Worm (Caenorhabditis elegans): ENCODE results near the gene rha-1.

The rha-1 gene

DNA sequence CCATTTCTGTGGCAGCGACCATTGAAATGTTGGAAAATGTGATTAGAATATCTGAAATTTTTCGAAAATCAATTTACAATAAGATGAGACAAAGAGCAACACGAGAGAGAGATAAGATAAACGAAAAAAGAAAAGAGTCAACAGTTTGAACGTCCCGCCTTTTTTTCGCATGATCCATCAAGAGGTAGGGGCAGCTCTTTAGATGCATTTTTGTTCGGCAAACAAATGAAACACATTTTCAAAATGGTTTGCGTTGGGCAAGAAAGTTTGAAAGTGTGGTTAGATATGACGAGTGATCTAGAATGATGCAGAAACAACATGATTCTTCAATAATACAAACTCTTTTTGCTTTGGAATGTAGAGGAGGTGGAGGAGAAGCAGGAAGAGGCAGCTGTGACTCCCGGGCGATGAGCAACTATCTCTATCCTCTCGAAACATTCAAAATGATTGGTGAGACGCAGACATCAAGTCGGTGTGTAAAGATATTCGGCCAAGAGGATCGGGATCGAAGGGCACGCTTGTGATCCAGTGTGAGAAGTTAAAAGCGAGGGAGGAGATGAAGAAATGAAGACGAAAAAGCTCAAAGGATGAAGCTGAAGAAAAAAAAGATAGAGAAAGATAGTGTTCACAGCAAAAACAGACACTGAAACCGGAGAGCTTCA is 38.9 kb downstream of the rha-1 start, which contains the start of gene F46C5.6:
TSS of gene F46C5.6 (minus strand) at position 51 of the 662 bp plus-strand sequence.
- TF ChIP-seq nhr-90 (tag; optimal IDR thresholded peaks at IDR 0.05) (no peak), hmg-20 (GFP tag; IDR thresholded peaks at IDR 0.05) (no peak), snpc-1.3 (tag; optimal IDR thresholded peaks at IDR 0.05; ENCODE audit: insufficient read depth) (no peak), B0019.2 (GFP tag; conservative IDR thresholded peaks at IDR 0.05) (no peak), lir-1 (GFP tag; conservative IDR thresholded peaks at IDR 0.05) (no peak), K11D2.4 (GFP tag; IDR thresholded peaks at IDR 0.05) (no peak), lag-1 (GFP tag; IDR thresholded peaks at IDR 0.05) (no peak), unc-62 (GFP tag; optimal IDR thresholded peaks at IDR 0.05) (no peak), cebp-2 (GFP tag; IDR thresholded peaks at IDR 0.05) (no peak), ztf-22 (GFP tag; optimal IDR thresholded peaks at IDR 0.05) (no peak), let-607 (tag; optimal IDR thresholded peaks at IDR 0.05) (no peak), ztf-28 (GFP tag; IDR thresholded peaks at IDR 0.05) (no peak), attf-3 (GFP tag; conservative IDR thresholded peaks at IDR 0.05) (no peak), tbx-9 (tag; optimal IDR thresholded peaks at IDR 0.05; ENCODE audit: borderline replicate concordance) (no peak)

DNA sequence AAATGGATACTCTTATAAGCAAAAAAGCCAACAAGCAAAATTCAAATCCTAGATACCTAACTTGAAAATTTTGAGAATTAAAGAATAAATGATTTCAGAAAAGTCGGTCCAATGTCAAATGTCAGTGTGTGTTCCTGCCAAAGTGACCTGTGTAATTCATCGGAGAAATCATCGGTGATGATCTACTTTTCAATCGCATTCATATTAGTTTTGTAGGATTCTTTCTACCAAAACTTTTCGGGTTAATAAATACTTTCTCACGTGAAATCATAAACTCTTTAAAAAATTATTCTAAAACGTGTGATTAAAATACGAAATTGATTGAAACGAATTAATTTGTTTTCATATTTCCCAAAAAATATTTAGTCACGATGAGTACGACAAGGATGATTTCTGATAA is 44.4 kb downstream of the rha-1 start, which contains the start of gene F46C5.7:
TSS of gene F46C5.7 (plus strand) at position 301 of the 400 bp plus-strand sequence.
- no peak for TF ChIP-seq attf-3 (GFP tag; conservative IDR thresholded peaks at IDR 0.05)
- TF ChIP-seq C17E4.6 (GFP tag; IDR thresholded peaks at IDR 0.05), result no peak
- TF ChIP-seq ccch-3 (GFP tag; optimal IDR thresholded peaks at IDR 0.05), result no peak
- TF ChIP-seq nfyb-1 (GFP tag; IDR thresholded peaks at IDR 0.05), result no peak
- TF ChIP-seq F39B2.1 (GFP tag; IDR thresholded peaks at IDR 0.05), result no peak
- TF ChIP-seq aptf-3 (GFP tag; IDR thresholded peaks at IDR 0.05), result no peak

DNA sequence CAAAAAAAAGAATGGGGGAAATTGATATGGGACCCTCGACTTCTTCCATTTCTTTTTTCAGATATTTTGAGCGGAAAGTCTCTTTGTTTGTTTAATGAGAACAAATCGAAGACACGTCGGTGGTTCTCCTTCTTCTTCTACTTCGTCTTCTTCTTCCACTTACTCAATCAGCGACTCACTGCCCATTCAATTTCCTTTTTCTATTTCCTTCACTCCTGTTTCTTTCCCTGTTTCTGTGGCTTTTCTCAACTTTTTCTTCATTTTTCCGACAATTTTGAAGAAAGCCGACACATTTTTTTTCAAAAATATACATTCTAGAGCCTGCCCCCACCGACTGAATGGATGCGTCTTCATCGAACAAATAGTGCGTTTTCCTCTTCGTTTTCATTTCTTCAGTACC is 47.6 kb downstream of the rha-1 start, which contains the start of gene F46C5.4:
TSS of gene F46C5.4 (plus strand) at position 222 of the 400 bp plus-strand sequence.
- TF ChIP-seq Y53G8AR.9 (GFP tag; conservative IDR thresholded peaks at IDR 0.05) (no peak), T07F8.4 (tag; optimal IDR thresholded peaks at IDR 0.05) (no peak), nhr-27 (tag; optimal IDR thresholded peaks at IDR 0.05) (no peak), ets-4 (GFP tag; optimal IDR thresholded peaks at IDR 0.05) (no peak), B0019.2 (GFP tag; conservative IDR thresholded peaks at IDR 0.05) (no peak), K12H6.12 (tag; optimal IDR thresholded peaks at IDR 0.05) (no peak), ekl-4 (GFP tag; IDR thresholded peaks at IDR 0.05) (no peak), ceh-40 (GFP tag; IDR thresholded peaks at IDR 0.05) (no peak), zfh-2 (GFP tag; conservative IDR thresholded peaks at IDR 0.05) (no peak), lir-1 (GFP tag; conservative IDR thresholded peaks at IDR 0.05) (no peak), F52B5.7 (tag; optimal IDR thresholded peaks at IDR 0.05) (no peak), unc-130 (GFP tag; optimal IDR thresholded peaks at IDR 0.05) (no peak), nfyb-1 (GFP tag; IDR thresholded peaks at IDR 0.05) (no peak), attf-5 (GFP tag; optimal IDR thresholded peaks at IDR 0.05) (no peak), rec-8 (tag; optimal IDR thresholded peaks at IDR 0.05) (no peak), D2030.7 (GFP tag; IDR thresholded peaks at IDR 0.05) (no peak), hsf-1 (GFP tag; IDR thresholded peaks at IDR 0.05) (no peak), ztf-28 (GFP tag; IDR thresholded peaks at IDR 0.05) (no peak)

DNA sequence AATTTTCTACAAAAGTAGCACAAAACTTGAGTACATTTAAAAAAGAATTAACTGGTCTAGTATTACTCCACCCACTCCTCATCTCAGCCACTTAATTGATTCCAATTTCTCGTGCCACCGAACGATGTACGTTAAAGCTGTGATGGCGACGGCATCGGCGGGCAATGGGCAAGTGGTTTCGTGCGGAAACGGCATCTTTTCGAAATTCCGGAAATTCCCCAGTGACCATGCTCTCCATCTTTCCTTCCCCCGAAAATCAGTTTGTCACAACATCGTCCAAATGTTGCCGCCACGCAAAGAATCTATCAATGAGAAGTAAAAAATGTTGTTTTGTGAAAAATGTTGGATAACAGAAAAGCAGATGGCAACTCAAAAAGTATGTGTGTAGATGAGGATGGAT is 50.5 kb downstream of the rha-1 start:
- TF ChIP-seq egl-18 (GFP tag; IDR thresholded peaks at IDR 0.05) (no peak), tbp1 (GFP tag; optimal IDR thresholded peaks at IDR 0.05) (no peak), ceh-27 (GFP tag; optimal IDR thresholded peaks at IDR 0.05) (no peak), hmg-1.2 (GFP tag; IDR thresholded peaks at IDR 0.05) (no peak), C17E4.6 (GFP tag; IDR thresholded peaks at IDR 0.05) (no peak), let-607 (tag; optimal IDR thresholded peaks at IDR 0.05) (no peak), madf-8 (GFP tag; conservative IDR thresholded peaks at IDR 0.05) (no peak), gei-17 (GFP tag; optimal IDR thresholded peaks at IDR 0.05) (no peak), tlf-1 (GFP tag; optimal IDR thresholded peaks at IDR 0.05) (no peak), F37B4.10 (GFP tag; IDR thresholded peaks at IDR 0.05) (no peak), lsy-27 (tag; optimal IDR thresholded peaks at IDR 0.05; ENCODE audit: borderline replicate concordance, insufficient read depth) (no peak), chd-7 (tag; optimal IDR thresholded peaks at IDR 0.05) (no peak), attf-5 (GFP tag; optimal IDR thresholded peaks at IDR 0.05) (no peak)
